Worm (Caenorhabditis elegans) whole organism, late embryonic: ENCODE data around the gene Y46B2A.4.

Experiments used
- ceh-2 ChIP-seq: sonication (generic microtip); optimal IDR thresholded peaks from 2 replicates; lab custom pipeline; 2016; ENCODE audit warnings: missing genotype, missing genetic modification characterization, missing compliant biosample characterization
- fkh-10 ChIP-seq: fragments of 150-350 bp; optimal IDR thresholded peaks from 2 replicates; lab custom pipeline; 2014; ENCODE audit warnings: missing biosample characterization, missing genetic modification reagents, missing genetic modification characterization
- hlh-15 ChIP-seq: sonication (generic microtip); optimal IDR thresholded peaks from 2 replicates; lab custom pipeline; 2016; ENCODE audit warnings: missing genetic modification characterization, missing compliant biosample characterization
- lin-11 ChIP-seq: fragments of 200-800 bp; sonication (Bioruptor generic); optimal IDR thresholded peaks from 2 replicates; lab custom pipeline; 2018; ENCODE audit warnings: mild to moderate bottlenecking, missing genetic modification characterization, missing compliant biosample characterization
- nfya-1 ChIP-seq: sonication (generic microtip); optimal IDR thresholded peaks from 2 replicates; lab custom pipeline; 2017; ENCODE audit warnings: missing genetic modification characterization, mild to moderate bottlenecking, missing compliant biosample characterization, antibody characterized with exemption, moderate library complexity
- nhr-11 ChIP-seq: fragments of 150-350 bp; optimal IDR thresholded peaks from 2 replicates; lab custom pipeline; 2014; ENCODE audit warnings: missing biosample characterization, missing genetic modification characterization
- pag-3 ChIP-seq: sonication (generic microtip); optimal IDR thresholded peaks from 2 replicates; lab custom pipeline; 2016; ENCODE audit warnings: missing compliant biosample characterization, missing genetic modification characterization, borderline replicate concordance
- pqm-1 ChIP-seq: sonication (generic microtip); optimal IDR thresholded peaks from 2 replicates; lab custom pipeline; 2016; ENCODE audit warnings: missing genetic modification characterization, missing compliant biosample characterization
- ttx-3 ChIP-seq: sonication (generic microtip); optimal IDR thresholded peaks from 2 replicates; lab custom pipeline; 2016; ENCODE audit warnings: missing genetic modification reagents, missing genetic modification characterization, missing compliant biosample characterization
- unc-3 ChIP-seq, 2 experiments: fragments of 200-800 bp in 1 of 2; sonication (Bioruptor generic) in 1 of 2; sonication (generic microtip) in 1 of 2; conservative IDR thresholded peaks in 1 of 2; optimal IDR thresholded peaks in 1 of 2; 2 replicates each; pipeline versions ENCODE4 v1.3.6 to Lab custom; 2016 to 2022; ENCODE audit warnings: missing compliant biosample characterization in 2 of 2, missing genetic modification characterization in 2 of 2, missing genetic modification reagents in 1 of 2

ce11 chrII:843971-844370 is 17.7 kb upstream of the Y46B2A.4 start, which contains the start of gene F28A10.4:
- TF ChIP-seq ttx-3 (tag; lab: Kevin White, UChicago) (no peak), nhr-11 (tag; lab: Kevin White, UChicago) (no peak), hlh-15 (no peak), pag-3 (tag; lab: Kevin White, UChicago) (no peak), lin-11 (tag; lab: Kevin White, UChicago) (no peak), ceh-2 (no peak), fkh-10 (GFP tag; lab: Kevin White, UChicago) (no peak), unc-3 (GFP tag; conservative IDR thresholded peaks at IDR 0.05; lab: Robert Waterston, UW) (no peak), unc-3 (tag; optimal IDR thresholded peaks at IDR 0.05; lab: Kevin White, UChicago) (no peak), nfya-1 (tag; lab: Kevin White, UChicago) (no peak), pqm-1 (no peak)
